Fruit fly (Drosophila melanogaster): Measurements from ENCODE around the gene CG34302.

CG34302 gene

DNA sequence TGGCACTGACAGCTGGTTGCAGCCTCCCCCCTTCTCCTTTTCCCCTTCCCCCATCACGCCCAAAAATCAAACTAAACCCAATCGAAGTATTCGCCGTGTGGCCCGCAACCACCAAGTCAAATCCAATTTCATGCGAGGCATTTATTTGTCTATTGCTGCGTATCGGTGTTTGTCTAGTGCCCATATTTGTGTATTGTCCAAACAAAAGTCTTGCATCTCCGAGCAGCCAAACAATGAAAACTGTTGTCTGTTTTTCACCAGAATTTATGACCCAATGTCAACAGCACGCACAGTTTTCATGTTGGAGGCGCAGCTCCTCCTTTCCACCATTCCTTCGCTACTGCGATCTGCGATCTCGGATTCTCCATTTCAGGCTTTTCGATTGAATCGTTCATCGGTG is 46.3 kb upstream of the CG34302 start (continued):
- TF ChIP-seq gfzf (GFP tag; optimal IDR thresholded peaks at IDR 0.05), result no peak
- TF ChIP-seq pnt (GFP tag; optimal IDR thresholded peaks at IDR 0.05), result no peak
- peak; percentile 20 for TF ChIP-seq CG1602 (GFP tag; optimal IDR thresholded peaks at IDR 0.05)
- TF ChIP-seq kni (GFP tag; optimal IDR thresholded peaks at IDR 0.05), result peak; percentile 92
- peak; percentile 24 for TF ChIP-seq repo (GFP tag; optimal IDR thresholded peaks at IDR 0.05)
- peak; percentile 65 for TF ChIP-seq CG15479 (GFP tag; optimal IDR thresholded peaks at IDR 0.05)
- no peak for TF ChIP-seq cato (GFP tag; optimal IDR thresholded peaks at IDR 0.05; ENCODE audit: borderline replicate concordance)
- no peak for TF ChIP-seq CG7839 (tag; optimal IDR thresholded peaks at IDR 0.05)
- TF ChIP-seq scrt (GFP tag; optimal IDR thresholded peaks at IDR 0.05), result no peak
- TF ChIP-seq Pdp1 (GFP tag; optimal IDR thresholded peaks at IDR 0.05), result peak in 1 of 2 experiments; percentile 55
- TF ChIP-seq lab (GFP tag; optimal IDR thresholded peaks at IDR 0.05), result peak; percentile 50
- no peak for TF ChIP-seq ems (GFP tag; optimal IDR thresholded peaks at IDR 0.05)
- no peak for TF ChIP-seq tx (GFP tag; optimal IDR thresholded peaks at IDR 0.05)
- TF ChIP-seq NFAT (GFP tag; IDR thresholded peaks at IDR 0.05), result no peak
- peak; percentile 46 for TF ChIP-seq CG30431 (GFP tag; optimal IDR thresholded peaks at IDR 0.05)
- peak; percentile 65 for TF ChIP-seq odd (GFP tag; optimal IDR thresholded peaks at IDR 0.05)
- TF ChIP-seq pho (GFP tag; optimal IDR thresholded peaks at IDR 0.05), result no peak
- no peak for TF ChIP-seq row (GFP tag; IDR thresholded peaks at IDR 0.05)
- peak; percentile 73 for TF ChIP-seq sim (GFP tag; IDR thresholded peaks at IDR 0.05)
- no peak for TF ChIP-seq ash1 (GFP tag; optimal IDR thresholded peaks at IDR 0.05)
- TF ChIP-seq CG11247 (GFP tag; IDR thresholded peaks at IDR 0.05), result no peak
- TF ChIP-seq CG31388 (GFP tag; optimal IDR thresholded peaks at IDR 0.05), result no peak
- TF ChIP-seq zfh2 (GFP tag; optimal IDR thresholded peaks at IDR 0.05), result no peak
- no peak for TF ChIP-seq GATAe (GFP tag; conservative IDR thresholded peaks at IDR 0.05)
- peak; percentile 77 for TF ChIP-seq bab2 (GFP tag; optimal IDR thresholded peaks at IDR 0.05)
- TF ChIP-seq Bdp1 (GFP tag; optimal IDR thresholded peaks at IDR 0.05), result peak; percentile 55
- peak; percentile 32 for TF ChIP-seq CG10543 (GFP tag; optimal IDR thresholded peaks at IDR 0.05)
- TF ChIP-seq CG4360 (GFP tag; IDR thresholded peaks at IDR 0.05), result peak; percentile 49; the same call in 1 of the 2 replicates
- TF ChIP-seq Poxn (GFP tag; IDR thresholded peaks at IDR 0.05), result no peak
- peak; percentile 93 for TF ChIP-seq ac (GFP tag; optimal IDR thresholded peaks at IDR 0.05)
- TF ChIP-seq CG7372 (GFP tag; IDR thresholded peaks at IDR 0.05), result no peak
- no peak for TF ChIP-seq CG9817 (tag; optimal IDR thresholded peaks at IDR 0.05)
- no peak for TF ChIP-seq CG1832 (GFP tag; optimal IDR thresholded peaks at IDR 0.05)
- peak; percentile 42 for TF ChIP-seq CG10431 (GFP tag; optimal IDR thresholded peaks at IDR 0.05)
- no peak for TF ChIP-seq CG10274 (GFP tag; optimal IDR thresholded peaks at IDR 0.05)
- no peak for TF ChIP-seq fu2 (GFP tag; optimal IDR thresholded peaks at IDR 0.05)
- no peak for TF ChIP-seq emc (GFP tag; optimal IDR thresholded peaks at IDR 0.05)
- TF ChIP-seq tap (tag; optimal IDR thresholded peaks at IDR 0.05), result no peak
- TF ChIP-seq prd (optimal IDR thresholded peaks at IDR 0.05), result no peak
- no peak for TF ChIP-seq prd (GFP tag; IDR thresholded peaks at IDR 0.05)
- no peak for TF ChIP-seq Lim3 (GFP tag; IDR thresholded peaks at IDR 0.05)
- no peak for TF ChIP-seq Mad (GFP tag; optimal IDR thresholded peaks at IDR 0.05)
- peak; percentile 46 for TF ChIP-seq Lhr (GFP tag; optimal IDR thresholded peaks at IDR 0.05)
- peak; percentile 30 for TF ChIP-seq CoRest (tag; optimal IDR thresholded peaks at IDR 0.05)
- TF ChIP-seq HLH54F (GFP tag; optimal IDR thresholded peaks at IDR 0.05), result no peak
- no peak for TF ChIP-seq psq (GFP tag; optimal IDR thresholded peaks at IDR 0.05)
- no peak for TF ChIP-seq CG14050 (GFP tag; IDR thresholded peaks at IDR 0.05)
- TF ChIP-seq kay (GFP tag; optimal IDR thresholded peaks at IDR 0.05), result peak; percentile 32
- TF ChIP-seq CG3065 (GFP tag; optimal IDR thresholded peaks at IDR 0.05), result peak; percentile 10
- TF ChIP-seq CG16813 (GFP tag; IDR thresholded peaks at IDR 0.05; ENCODE audit: partially characterized antibody), result no peak
- no peak for TF ChIP-seq Taf1 (GFP tag; IDR thresholded peaks at IDR 0.05)
- no peak for TF ChIP-seq Usf (GFP tag; optimal IDR thresholded peaks at IDR 0.05)

All from whole organism, embryonic.